Worm (Caenorhabditis elegans): ENCODE data around the gene cal-2.

cal-2 gene

ce11 chrII:8933693-8934432, 26.7 kb upstream of the cal-2 start, which contains the start of gene T21B10.3:
T21B10.3 (plus strand) TSS chrII:8934382.
- no peak for TF ChIP-seq tbx-11 (GFP tag; IDR thresholded peaks at IDR 0.05)
- TF ChIP-seq hmbx-1 (tag; optimal IDR thresholded peaks at IDR 0.05): no peak
- no peak for TF ChIP-seq ets-7 (tag; optimal IDR thresholded peaks at IDR 0.05)
- no peak for TF ChIP-seq ceh-36 (tag; optimal IDR thresholded peaks at IDR 0.05)
- TF ChIP-seq sea-1 (GFP tag; conservative IDR thresholded peaks at IDR 0.05): no peak
- no peak for TF ChIP-seq aly-1 (tag; optimal IDR thresholded peaks at IDR 0.05)
- no peak for TF ChIP-seq ama-1 (optimal IDR thresholded peaks at IDR 0.05)
- TF ChIP-seq B0310.2 (tag; optimal IDR thresholded peaks at IDR 0.05): no peak
- no peak for TF ChIP-seq F13C5.2 (tag; optimal IDR thresholded peaks at IDR 0.05)
- no peak for TF ChIP-seq tra-4 (tag; optimal IDR thresholded peaks at IDR 0.05)
- no peak for TF ChIP-seq hnd-1 (tag; optimal IDR thresholded peaks at IDR 0.05)
- no peak for TF ChIP-seq tbx-37 (GFP tag; conservative IDR thresholded peaks at IDR 0.05)
- no peak for TF ChIP-seq hmg-4 (GFP tag; optimal IDR thresholded peaks at IDR 0.05)

- no peak for TF ChIP-seq aly-1 (tag; optimal IDR thresholded peaks at IDR 0.05)
- TF ChIP-seq ceh-13 (GFP tag; optimal IDR thresholded peaks at IDR 0.05): no peak
- no peak for TF ChIP-seq tbx-37 (GFP tag; conservative IDR thresholded peaks at IDR 0.05)
- TF ChIP-seq ets-7 (tag; optimal IDR thresholded peaks at IDR 0.05): no peak
- no peak for TF ChIP-seq tra-4 (tag; optimal IDR thresholded peaks at IDR 0.05)
- TF ChIP-seq F13C5.2 (tag; optimal IDR thresholded peaks at IDR 0.05): no peak
- no peak for TF ChIP-seq ceh-36 (tag; optimal IDR thresholded peaks at IDR 0.05)
- TF ChIP-seq flt-1 (GFP tag; IDR thresholded peaks at IDR 0.05): no peak
Observed at ce11 chrII:8938907-8939622, 21.4 kb upstream of the cal-2 start.

- TF ChIP-seq hnd-1 (tag; optimal IDR thresholded peaks at IDR 0.05) (no peak), pes-1 (GFP tag; IDR thresholded peaks at IDR 0.05) (no peak), scrt-1 (GFP tag; IDR thresholded peaks at IDR 0.05) (no peak), B0310.2 (tag; optimal IDR thresholded peaks at IDR 0.05) (no peak), aly-1 (tag; optimal IDR thresholded peaks at IDR 0.05) (no peak), flt-1 (GFP tag; IDR thresholded peaks at IDR 0.05) (no peak), tbx-37 (GFP tag; conservative IDR thresholded peaks at IDR 0.05) (no peak), tra-4 (tag; optimal IDR thresholded peaks at IDR 0.05) (no peak), ets-7 (tag; optimal IDR thresholded peaks at IDR 0.05) (no peak), tbx-11 (GFP tag; IDR thresholded peaks at IDR 0.05) (no peak), F13C5.2 (tag; optimal IDR thresholded peaks at IDR 0.05) (no peak), sea-1 (GFP tag; conservative IDR thresholded peaks at IDR 0.05) (no peak), hmg-4 (GFP tag; optimal IDR thresholded peaks at IDR 0.05) (no peak), hmbx-1 (tag; optimal IDR thresholded peaks at IDR 0.05) (no peak), ceh-13 (GFP tag; optimal IDR thresholded peaks at IDR 0.05) (no peak), ama-1 (optimal IDR thresholded peaks at IDR 0.05) (no peak), ceh-36 (tag; optimal IDR thresholded peaks at IDR 0.05) (no peak)
Observed at ce11 chrII:8940362-8940940, 20.1 kb upstream of the cal-2 start, which contains the start of the genes set-17 and T21B10.4. set-17 (minus strand) TSS chrII:8940488. T21B10.4 (plus strand) TSS chrII:8940894.

- TF ChIP-seq tbx-11 (GFP tag; IDR thresholded peaks at IDR 0.05): no peak
- TF ChIP-seq scrt-1 (GFP tag; IDR thresholded peaks at IDR 0.05): no peak
- no peak for TF ChIP-seq pes-1 (GFP tag; IDR thresholded peaks at IDR 0.05)
- TF ChIP-seq B0310.2 (tag; optimal IDR thresholded peaks at IDR 0.05): no peak
- no peak for TF ChIP-seq hnd-1 (tag; optimal IDR thresholded peaks at IDR 0.05)
- no peak for TF ChIP-seq F13C5.2 (tag; optimal IDR thresholded peaks at IDR 0.05)
- TF ChIP-seq hmg-4 (GFP tag; optimal IDR thresholded peaks at IDR 0.05): no peak
- no peak for TF ChIP-seq ceh-13 (GFP tag; optimal IDR thresholded peaks at IDR 0.05)
- TF ChIP-seq hmbx-1 (tag; optimal IDR thresholded peaks at IDR 0.05): no peak
- no peak for TF ChIP-seq flt-1 (GFP tag; IDR thresholded peaks at IDR 0.05)
- no peak for TF ChIP-seq aly-1 (tag; optimal IDR thresholded peaks at IDR 0.05)
Observed at ce11 chrII:8945167-8945566, 15.3 kb upstream of the cal-2 start.

ce11 chrII:8947391-8947790, 13.1 kb upstream of the cal-2 start, which contains the start of gene cutl-15:
cutl-15 (minus strand) TSS chrII:8947688.
- no peak for TF ChIP-seq ets-7 (tag; optimal IDR thresholded peaks at IDR 0.05)
- no peak for TF ChIP-seq ama-1 (optimal IDR thresholded peaks at IDR 0.05)
- no peak for TF ChIP-seq B0310.2 (tag; optimal IDR thresholded peaks at IDR 0.05)
- no peak for TF ChIP-seq ceh-13 (GFP tag; optimal IDR thresholded peaks at IDR 0.05)
- no peak for TF ChIP-seq hmg-4 (GFP tag; optimal IDR thresholded peaks at IDR 0.05)
- TF ChIP-seq hmbx-1 (tag; optimal IDR thresholded peaks at IDR 0.05): no peak
- no peak for TF ChIP-seq scrt-1 (GFP tag; IDR thresholded peaks at IDR 0.05)
- no peak for TF ChIP-seq flt-1 (GFP tag; IDR thresholded peaks at IDR 0.05)
- TF ChIP-seq ceh-36 (tag; optimal IDR thresholded peaks at IDR 0.05): no peak
- TF ChIP-seq F13C5.2 (tag; optimal IDR thresholded peaks at IDR 0.05): no peak
- TF ChIP-seq sea-1 (GFP tag; conservative IDR thresholded peaks at IDR 0.05): no peak

- no peak for TF ChIP-seq tra-4 (tag; optimal IDR thresholded peaks at IDR 0.05)
- TF ChIP-seq B0310.2 (tag; optimal IDR thresholded peaks at IDR 0.05): no peak
Observed at ce11 chrII:8948640-8949039, 11.9 kb upstream of the cal-2 start.

ce11 chrII:8951270-8951669, 9.2 kb upstream of the cal-2 start:
- TF ChIP-seq tbx-37 (GFP tag; conservative IDR thresholded peaks at IDR 0.05) (no peak), F13C5.2 (tag; optimal IDR thresholded peaks at IDR 0.05) (no peak), tbx-11 (GFP tag; IDR thresholded peaks at IDR 0.05) (no peak), ets-7 (tag; optimal IDR thresholded peaks at IDR 0.05) (no peak), hnd-1 (tag; optimal IDR thresholded peaks at IDR 0.05) (no peak), ceh-13 (GFP tag; optimal IDR thresholded peaks at IDR 0.05) (no peak), ceh-36 (tag; optimal IDR thresholded peaks at IDR 0.05) (no peak), B0310.2 (tag; optimal IDR thresholded peaks at IDR 0.05) (no peak), flt-1 (GFP tag; IDR thresholded peaks at IDR 0.05) (no peak), ama-1 (optimal IDR thresholded peaks at IDR 0.05) (no peak), sea-1 (GFP tag; conservative IDR thresholded peaks at IDR 0.05) (no peak), hmg-4 (GFP tag; optimal IDR thresholded peaks at IDR 0.05) (no peak), aly-1 (tag; optimal IDR thresholded peaks at IDR 0.05) (no peak), hmbx-1 (tag; optimal IDR thresholded peaks at IDR 0.05) (no peak), scrt-1 (GFP tag; IDR thresholded peaks at IDR 0.05) (no peak), pes-1 (GFP tag; IDR thresholded peaks at IDR 0.05) (no peak), tra-4 (tag; optimal IDR thresholded peaks at IDR 0.05) (no peak)
